ENCODE assay signal across 2 worm cellular contexts in the genomic region with DNA sequence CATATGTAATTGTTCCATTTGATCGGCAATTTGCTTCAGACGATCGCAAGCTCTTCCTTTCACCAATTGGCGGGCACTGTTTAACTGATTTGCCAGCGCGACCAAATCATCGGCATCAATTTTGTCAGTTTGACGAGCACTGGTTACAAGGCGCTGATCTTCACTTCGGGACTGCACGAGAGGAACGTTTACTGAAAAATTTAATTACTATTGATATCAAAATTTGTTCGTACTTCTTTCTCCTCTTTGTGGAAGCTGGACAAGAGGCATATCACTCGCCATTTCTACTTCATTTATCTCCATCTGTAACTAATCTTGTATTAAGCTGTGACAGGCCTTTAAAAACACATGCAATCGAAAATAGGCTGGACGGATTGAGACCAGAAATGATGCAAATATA.
TF ChIP-seq lines count a peak whose summit lies in the region.

A gene (minus strand): TSS at position 307 of the 400 bp plus-strand sequence.

TF ChIP-seq in whole organism, L4 larva, 104 proteins besides CTCF, POLR2A, EP300 and RAD21:
- TF ChIP-seq unc-130 (GFP tag; optimal IDR thresholded peaks at IDR 0.05; lab: Kevin White, UChicago) (no peak), dpl-1 (GFP tag; optimal IDR thresholded peaks at IDR 0.05; lab: Kevin White, UChicago) (no peak), arid-1 (GFP tag; conservative IDR thresholded peaks at IDR 0.05; lab: Robert Waterston, UW) (peak; percentile 55; the same call in 1 of the 2 replicates), nhr-102 (tag; optimal IDR thresholded peaks at IDR 0.05; lab: Kevin White, UChicago) (no peak), F26F4.8 (GFP tag; conservative IDR thresholded peaks at IDR 0.05; lab: Robert Waterston, UW) (no peak), lir-3 (tag; optimal IDR thresholded peaks at IDR 0.05; lab: Kevin White, UChicago) (no peak), vab-7 (GFP tag; IDR thresholded peaks at IDR 0.05; lab: Robert Waterston, UW) (no peak), daf-19 (GFP tag; conservative IDR thresholded peaks at IDR 0.05; lab: Robert Waterston, UW) (no peak), nhr-48 (tag; optimal IDR thresholded peaks at IDR 0.05; lab: Kevin White, UChicago) (no peak), nhr-76 (tag; optimal IDR thresholded peaks at IDR 0.05; lab: Kevin White, UChicago) (no peak), hlh-30 (tag; optimal IDR thresholded peaks at IDR 0.05; lab: Kevin White, UChicago; ENCODE audit: insufficient read depth) (no peak), lin-38 (GFP tag; IDR thresholded peaks at IDR 0.05; lab: Robert Waterston, UW) (peak; percentile 54), nhr-42 (GFP tag; IDR thresholded peaks at IDR 0.05; lab: Robert Waterston, UW) (no peak), aly-2 (tag; optimal IDR thresholded peaks at IDR 0.05; lab: Kevin White, UChicago) (no peak), dmd-8 (GFP tag; IDR thresholded peaks at IDR 0.05; lab: Robert Waterston, UW) (no peak), R02D3.7 (tag; optimal IDR thresholded peaks at IDR 0.05; lab: Kevin White, UChicago) (no peak), madf-5 (GFP tag; IDR thresholded peaks at IDR 0.05; lab: Robert Waterston, UW) (no peak)
TF ChIP-seq in whole organism, L4 larva: peak in this region for 2.

TF ChIP-seq in whole organism, young adult, 124 proteins besides CTCF, POLR2A, EP300 and RAD21:
- TF ChIP-seq tlf-1 (GFP tag; optimal IDR thresholded peaks at IDR 0.05; lab: Kevin White, UChicago) (peak; percentile 20), B0035.1 (tag; optimal IDR thresholded peaks at IDR 0.05; lab: Kevin White, UChicago) (no peak), pha-4 (tag; optimal IDR thresholded peaks at IDR 0.05; lab: Kevin White, UChicago) (no peak), rec-8 (tag; optimal IDR thresholded peaks at IDR 0.05; lab: Kevin White, UChicago) (no peak), F55B11.4 (tag; optimal IDR thresholded peaks at IDR 0.05; lab: Kevin White, UChicago; ENCODE audit: borderline replicate concordance, insufficient read depth) (no peak), chd-7 (tag; optimal IDR thresholded peaks at IDR 0.05; lab: Kevin White, UChicago) (peak; percentile 27), nhr-27 (tag; optimal IDR thresholded peaks at IDR 0.05; lab: Kevin White, UChicago) (no peak), F49E8.2 (tag; optimal IDR thresholded peaks at IDR 0.05; lab: Kevin White, UChicago; ENCODE audit: insufficient read depth) (peak; percentile 38), zim-3 (tag; optimal IDR thresholded peaks at IDR 0.05; lab: Kevin White, UChicago) (no peak), attf-3 (GFP tag; conservative IDR thresholded peaks at IDR 0.05; lab: Robert Waterston, UW) (no peak), rcor-1 (GFP tag; IDR thresholded peaks at IDR 0.05; lab: Robert Waterston, UW) (no peak), ekl-4 (GFP tag; IDR thresholded peaks at IDR 0.05; lab: Robert Waterston, UW) (no peak), dpff-1 (tag; optimal IDR thresholded peaks at IDR 0.05; lab: Kevin White, UChicago) (no peak), aptf-3 (GFP tag; IDR thresholded peaks at IDR 0.05; lab: Robert Waterston, UW) (no peak), ztf-28 (GFP tag; IDR thresholded peaks at IDR 0.05; lab: Robert Waterston, UW) (no peak), madf-6 (GFP tag; IDR thresholded peaks at IDR 0.05; lab: Robert Waterston, UW) (peak; percentile 53), mel-28 (tag; optimal IDR thresholded peaks at IDR 0.05; lab: Kevin White, UChicago; ENCODE audit: borderline replicate concordance) (no peak), Y67H2A.10 (GFP tag; conservative IDR thresholded peaks at IDR 0.05; lab: Robert Waterston, UW) (no peak), F10E7.11 (tag; optimal IDR thresholded peaks at IDR 0.05; lab: Kevin White, UChicago) (no peak), ccch-3 (GFP tag; optimal IDR thresholded peaks at IDR 0.05; lab: Kevin White, UChicago) (no peak)
TF ChIP-seq in whole organism, young adult: peak in this region for 4.
